Fruit fly (Drosophila melanogaster): ENCODE results near the gene Or7a.

The Or7a gene

dm6 chrX:8178165-8178955, 12.9 kb upstream of the Or7a start, which contains the start of gene sdt:
sdt (plus strand) TSS chrX:8178549.
- TF ChIP-seq OdsH (GFP tag; optimal IDR thresholded peaks at IDR 0.05) (no peak), Hr83 (GFP tag; optimal IDR thresholded peaks at IDR 0.05; ENCODE audit: poor library complexity, severe bottlenecking) (no peak), tai (GFP tag; optimal IDR thresholded peaks at IDR 0.05) (no peak), Dfd (GFP tag; optimal IDR thresholded peaks at IDR 0.05) (no peak), Mio (GFP tag; optimal IDR thresholded peaks at IDR 0.05) (no peak), Myc (optimal IDR thresholded peaks at IDR 0.05) (no peak), N (GFP tag; optimal IDR thresholded peaks at IDR 0.05) (no peak), foxo (GFP tag; optimal IDR thresholded peaks at IDR 0.05) (no peak), Rel (GFP tag; optimal IDR thresholded peaks at IDR 0.05) (no peak), Rel (tag; optimal IDR thresholded peaks at IDR 0.05) (no peak), GATAd (GFP tag; optimal IDR thresholded peaks at IDR 0.05) (no peak), Abd-B (GFP tag; optimal IDR thresholded peaks at IDR 0.05) (no peak), Dif (GFP tag; optimal IDR thresholded peaks at IDR 0.05; ENCODE audit: partially characterized antibody) (no peak), lola (GFP tag; optimal IDR thresholded peaks at IDR 0.05) (no peak), CG9705 (GFP tag; optimal IDR thresholded peaks at IDR 0.05) (no peak), dsf (GFP tag; optimal IDR thresholded peaks at IDR 0.05; ENCODE audit: borderline replicate concordance) (no peak), h (GFP tag; optimal IDR thresholded peaks at IDR 0.05) (no peak), pan (optimal IDR thresholded peaks at IDR 0.05) (no peak), Vsx2 (GFP tag; optimal IDR thresholded peaks at IDR 0.05; ENCODE audit: partially characterized antibody) (no peak)

dm6 chrX:8177742-8178141, 12.2 kb upstream of the Or7a start:
- TF ChIP-seq brk (GFP tag; optimal IDR thresholded peaks at IDR 0.05) (no peak), OdsH (GFP tag; optimal IDR thresholded peaks at IDR 0.05) (no peak), jim (GFP tag; optimal IDR thresholded peaks at IDR 0.05) (no peak), sv (GFP tag; optimal IDR thresholded peaks at IDR 0.05) (no peak), GATAd (GFP tag; optimal IDR thresholded peaks at IDR 0.05) (no peak)

dm6 chrX:8177030-8177349, 11.5 kb upstream of the Or7a start, which contains the start of gene slpr:
slpr (minus strand) TSS chrX:8177185.
- TF ChIP-seq dsf (GFP tag; optimal IDR thresholded peaks at IDR 0.05; ENCODE audit: borderline replicate concordance): no peak
- no peak for TF ChIP-seq GATAd (GFP tag; optimal IDR thresholded peaks at IDR 0.05)
- TF ChIP-seq woc (GFP tag; optimal IDR thresholded peaks at IDR 0.05): no peak
- no peak for TF ChIP-seq Vsx2 (GFP tag; optimal IDR thresholded peaks at IDR 0.05; ENCODE audit: partially characterized antibody)
- TF ChIP-seq Hr83 (GFP tag; optimal IDR thresholded peaks at IDR 0.05; ENCODE audit: poor library complexity, severe bottlenecking): no peak
- TF ChIP-seq sage (GFP tag; optimal IDR thresholded peaks at IDR 0.05): no peak
- TF ChIP-seq fru (GFP tag; optimal IDR thresholded peaks at IDR 0.05): no peak
- no peak for TF ChIP-seq CG9705 (GFP tag; optimal IDR thresholded peaks at IDR 0.05)
- no peak for TF ChIP-seq HLH106 (tag; optimal IDR thresholded peaks at IDR 0.05)
- TF ChIP-seq psq (GFP tag; optimal IDR thresholded peaks at IDR 0.05): no peak
- no peak for TF ChIP-seq pan (optimal IDR thresholded peaks at IDR 0.05)
- no peak for TF ChIP-seq sv (GFP tag; optimal IDR thresholded peaks at IDR 0.05)
- no peak for TF ChIP-seq Abd-B (GFP tag; optimal IDR thresholded peaks at IDR 0.05)
- no peak for TF ChIP-seq Dfd (GFP tag; optimal IDR thresholded peaks at IDR 0.05)
- no peak for TF ChIP-seq ey (GFP tag; optimal IDR thresholded peaks at IDR 0.05)
- no peak for TF ChIP-seq Mio (GFP tag; optimal IDR thresholded peaks at IDR 0.05)
- TF ChIP-seq lola (GFP tag; optimal IDR thresholded peaks at IDR 0.05): no peak
- no peak for TF ChIP-seq Dif (GFP tag; optimal IDR thresholded peaks at IDR 0.05; ENCODE audit: partially characterized antibody)
- no peak for TF ChIP-seq Hr78 (GFP tag; optimal IDR thresholded peaks at IDR 0.05)
- TF ChIP-seq CrebA (GFP tag; optimal IDR thresholded peaks at IDR 0.05; ENCODE audit: borderline replicate concordance): no peak

DNA sequence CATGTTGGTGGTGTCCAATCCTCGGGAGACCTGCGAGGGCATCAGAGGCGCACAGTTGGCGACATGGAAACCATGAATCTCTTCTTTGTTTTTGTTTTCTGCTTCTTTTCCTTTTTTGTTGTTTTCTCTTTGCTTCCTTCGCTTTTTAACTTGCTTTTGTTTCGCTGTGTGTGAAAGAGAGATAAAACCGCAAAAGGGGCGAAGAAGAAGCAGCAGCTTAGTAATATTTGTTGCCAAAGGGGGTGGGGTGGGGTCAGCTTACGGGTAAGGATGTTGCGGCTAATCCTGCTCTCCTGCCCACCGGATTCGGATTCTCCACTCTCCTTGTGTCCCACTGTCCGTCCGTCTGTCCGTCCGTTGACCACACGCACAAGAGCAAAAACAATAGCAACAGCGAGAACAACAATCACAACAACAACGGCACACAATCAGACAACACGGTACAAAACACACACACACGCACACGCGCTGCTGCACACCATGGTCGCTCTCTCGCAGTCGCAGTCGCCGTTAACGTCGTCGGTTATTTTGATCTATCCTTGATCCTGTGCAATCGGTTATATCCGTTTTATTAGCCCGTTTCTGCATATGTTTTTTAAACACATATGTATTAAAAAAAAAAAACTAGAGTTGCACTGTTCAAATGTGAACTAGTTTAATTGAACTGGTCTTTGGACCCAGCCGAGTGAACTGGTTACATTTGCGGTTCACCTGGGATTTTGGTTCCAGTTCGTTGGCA, 11.0 kb upstream of the Or7a start:
- no peak for TF ChIP-seq Myc (optimal IDR thresholded peaks at IDR 0.05)
- no peak for TF ChIP-seq Sp1 (GFP tag; optimal IDR thresholded peaks at IDR 0.05)
- peak; percentile 75 for TF ChIP-seq psq (GFP tag; optimal IDR thresholded peaks at IDR 0.05)
